Worm (Caenorhabditis elegans): ENCODE results near the gene nhr-260.

- TF ChIP-seq W03F9.2 (tag; optimal IDR thresholded peaks at IDR 0.05) (no peak), dao-5 (tag; optimal IDR thresholded peaks at IDR 0.05) (no peak)
Observed at ce11 chrV:1495334-1495733, 16.1 kb downstream of the nhr-260 start, which contains the start of gene C38C3.3.
